Fruit fly (Drosophila melanogaster) whole organism, prepupa: Measurements from ENCODE around the gene CG33702.

ENCODE experiments used
- fd59A ChIP-seq: fragments of 200-800 bp; sonication (Bioruptor generic); optimal IDR thresholded peaks from 2 replicates; lab custom pipeline; 2017; ENCODE audit warnings: missing biosample characterization, mild to moderate bottlenecking, missing genetic modification characterization, missing genetic modification reagents
- salr ChIP-seq, 2 experiments: fragments of 200-800 bp; sonication (Bioruptor generic); optimal IDR thresholded peaks; 3 replicates each; lab custom pipeline; 2016 to 2018; ENCODE audit warnings: missing biosample characterization in 2 of 2, missing genetic modification characterization in 2 of 2, mild to moderate bottlenecking in 1 of 2

dm6 chr3L:9501298-9501697 is 11.9 kb downstream of the CG33702 start:
- TF ChIP-seq fd59A (GFP tag; lab: Kevin White, UChicago) (no peak), salr (GFP tag; optimal IDR thresholded peaks at IDR 0.05; lab: Kevin White, UChicago) (no peak)
